Fruit fly (Drosophila melanogaster) whole organism, embryonic: Measurements from ENCODE around the gene EMC5.

Source experiments
- CG10274 ChIP-seq: fragments of 200-800 bp; sonication (Bioruptor generic); optimal IDR thresholded peaks from 3 replicates; lab custom pipeline; 2017; ENCODE audit warnings: missing biosample characterization, mild to moderate bottlenecking, missing genetic modification characterization
- CG10543 ChIP-seq: fragments of 200-800 bp; sonication (Bioruptor generic); optimal IDR thresholded peaks from 3 replicates; lab custom pipeline; 2017; ENCODE audit warnings: missing biosample characterization, mild to moderate bottlenecking, missing genetic modification characterization, moderate library complexity
- CG11695 ChIP-seq: fragments of 200-800 bp; sonication (Bioruptor generic); IDR thresholded peaks from 3 replicates; pipeline ENCODE4 v1.3.6; 2022; ENCODE audit warnings: missing biosample characterization, missing genetic modification characterization
- CG12071 ChIP-seq: fragments of 200-800 bp; sonication (Bioruptor generic); optimal IDR thresholded peaks from 3 replicates; lab custom pipeline; 2018; ENCODE audit warnings: missing biosample characterization, mild to moderate bottlenecking, missing genetic modification characterization
- CG12769 ChIP-seq: fragments of 200-800 bp; sonication (Bioruptor generic); optimal IDR thresholded peaks from 2 replicates; lab custom pipeline; 2019; ENCODE audit warnings: missing biosample characterization, mild to moderate bottlenecking, missing genetic modification characterization, moderate library complexity
- CG13123 ChIP-seq: fragments of 200-800 bp; sonication (Bioruptor generic); optimal IDR thresholded peaks from 2 replicates; lab custom pipeline; 2016; ENCODE audit warnings: missing biosample characterization, missing genetic modification characterization
- CG1647 ChIP-seq: fragments of 200-800 bp; sonication (Bioruptor generic); optimal IDR thresholded peaks from 3 replicates; lab custom pipeline; 2016; ENCODE audit warnings: missing biosample characterization, missing genetic modification characterization
- CG17612 ChIP-seq: fragments of 200-800 bp; sonication (Bioruptor generic); IDR thresholded peaks from 2 replicates; pipeline ENCODE4 v1.3.6; 2022; ENCODE audit warnings: missing biosample characterization, missing genetic modification characterization
- CG17912 ChIP-seq: fragments of 200-800 bp; sonication (Bioruptor generic); optimal IDR thresholded peaks from 2 replicates; lab custom pipeline; 2018; ENCODE audit warnings: missing biosample characterization, mild to moderate bottlenecking, missing genetic modification characterization
- CG18011 ChIP-seq: fragments of 200-800 bp; sonication (Bioruptor generic); optimal IDR thresholded peaks from 2 replicates; lab custom pipeline; 2017; ENCODE audit warnings: missing biosample characterization, missing genetic modification characterization, mild to moderate bottlenecking, moderate library complexity, missing genotype
- CG18599 ChIP-seq: fragments of 200-800 bp; sonication (Bioruptor generic); optimal IDR thresholded peaks from 3 replicates; lab custom pipeline; 2017; ENCODE audit warnings: missing biosample characterization, missing genetic modification characterization, mild to moderate bottlenecking, moderate library complexity, missing genetic modification reagents
- CG2678 ChIP-seq: fragments of 200-800 bp; sonication (Bioruptor generic); optimal IDR thresholded peaks from 3 replicates; lab custom pipeline; 2019; ENCODE audit warnings: missing biosample characterization, mild to moderate bottlenecking, missing genetic modification characterization, moderate library complexity
- CG33557 ChIP-seq: fragments of 200-800 bp; sonication (Bioruptor generic); optimal IDR thresholded peaks from 2 replicates; lab custom pipeline; 2019; ENCODE audit warnings: missing biosample characterization, mild to moderate bottlenecking, missing genetic modification characterization, moderate library complexity
- CG5180 ChIP-seq: fragments of 200-800 bp; sonication (Bioruptor generic); optimal IDR thresholded peaks from 3 replicates; lab custom pipeline; 2017; ENCODE audit warnings: missing biosample characterization, missing genetic modification characterization, mild to moderate bottlenecking, moderate library complexity, missing genetic modification reagents
- CG6175 ChIP-seq: fragments of 200-800 bp; sonication (Bioruptor generic); IDR thresholded peaks from 3 replicates; pipeline ENCODE4 v1.3.6; 2022; ENCODE audit warnings: missing biosample characterization, missing genetic modification characterization
- CG6813 ChIP-seq: fragments of 200-800 bp; sonication (Bioruptor generic); optimal IDR thresholded peaks from 2 replicates; lab custom pipeline; 2017; ENCODE audit warnings: missing biosample characterization, missing genetic modification characterization, mild to moderate bottlenecking, moderate library complexity, missing genetic modification reagents
- CG7987 ChIP-seq: fragments of 200-800 bp; sonication (Bioruptor generic); optimal IDR thresholded peaks from 2 replicates; lab custom pipeline; 2018; ENCODE audit warnings: missing biosample characterization, mild to moderate bottlenecking, missing genetic modification characterization, moderate library complexity
- CG8924 ChIP-seq: fragments of 200-800 bp; optimal IDR thresholded peaks from 3 replicates; lab custom pipeline; 2019; ENCODE audit warnings: missing biosample characterization, mild to moderate bottlenecking, missing genetic modification characterization, moderate library complexity
- CG9797 ChIP-seq: fragments of 200-800 bp; sonication (Bioruptor generic); optimal IDR thresholded peaks from 3 replicates; lab custom pipeline; 2018; ENCODE audit warnings: missing biosample characterization, mild to moderate bottlenecking, missing genetic modification characterization
- CG9817 ChIP-seq: fragments of 200-800 bp; sonication (Bioruptor generic); optimal IDR thresholded peaks from 2 replicates; lab custom pipeline; 2018; ENCODE audit warnings: missing biosample characterization, mild to moderate bottlenecking, missing genetic modification characterization, moderate library complexity
- CG9876 ChIP-seq: fragments of 200-800 bp; sonication (Bioruptor generic); optimal IDR thresholded peaks from 2 replicates; lab custom pipeline; 2016; ENCODE audit warnings: missing biosample characterization, missing genetic modification characterization
- D19B ChIP-seq: fragments of 200-800 bp; sonication (Bioruptor generic); optimal IDR thresholded peaks from 2 replicates; lab custom pipeline; 2017; ENCODE audit warnings: missing biosample characterization, mild to moderate bottlenecking, missing genetic modification characterization
- Dad ChIP-seq: fragments of 200-800 bp; sonication (Bioruptor generic); optimal IDR thresholded peaks from 3 replicates; lab custom pipeline; 2016; ENCODE audit warnings: missing biosample characterization, missing genetic modification characterization
- Dbx ChIP-seq: fragments of 200-800 bp; sonication (Bioruptor generic); IDR thresholded peaks from 3 replicates; pipeline ENCODE4 v1.3.6; 2022; ENCODE audit warnings: missing biosample characterization, missing genetic modification characterization
- Dip2 ChIP-seq: fragments of 200-800 bp; sonication (Bioruptor generic); IDR thresholded peaks from 2 replicates; pipeline ENCODE4 v1.3.6; 2022; ENCODE audit warnings: missing biosample characterization, missing genetic modification characterization
- Ets65A ChIP-seq: fragments of 200-800 bp; sonication (Bioruptor generic); peaks from one replicate; lab custom pipeline; 2016; ENCODE audit warnings: missing biosample characterization, missing genetic modification characterization
- Gsc ChIP-seq: fragments of 200-800 bp; sonication (Bioruptor generic); IDR thresholded peaks from 2 replicates; pipeline ENCODE4 v1.3.6; 2022; ENCODE audit warnings: missing biosample characterization, missing genetic modification characterization
- Hmr ChIP-seq: fragments of 200-800 bp; sonication (Bioruptor generic); optimal IDR thresholded peaks from 3 replicates; lab custom pipeline; 2017; ENCODE audit warnings: mild to moderate bottlenecking, missing biosample characterization, missing genetic modification reagents, missing genetic modification characterization
- Lpt ChIP-seq: fragments of >200 bp; optimal IDR thresholded peaks from 2 replicates; lab custom pipeline; 2018; ENCODE audit warnings: missing biosample characterization, missing genetic modification characterization
- Scr ChIP-seq: fragments of 200-800 bp; sonication (Bioruptor generic); IDR thresholded peaks from 2 replicates; pipeline ENCODE4 v1.3.6; 2022; ENCODE audit warnings: missing biosample characterization, missing genetic modification characterization; ENCODE audit not compliant: partially characterized antibody
- Spps ChIP-seq: fragments of 200-800 bp; sonication (Bioruptor generic); optimal IDR thresholded peaks from 2 replicates; lab custom pipeline; 2018; ENCODE audit warnings: missing biosample characterization, mild to moderate bottlenecking, missing genetic modification characterization
- Vsx1 ChIP-seq: fragments of 200-800 bp; sonication (Bioruptor generic); optimal IDR thresholded peaks from 2 replicates; lab custom pipeline; 2017; ENCODE audit warnings: missing biosample characterization, mild to moderate bottlenecking, missing genetic modification characterization, missing genetic modification reagents
- ase ChIP-seq: fragments of 200-800 bp; sonication (Bioruptor generic); IDR thresholded peaks from 3 replicates; pipeline ENCODE4 v1.3.6; 2022; ENCODE audit warnings: missing biosample characterization, missing genetic modification characterization
- ato ChIP-seq: fragments of 200-800 bp; sonication (Bioruptor generic); IDR thresholded peaks from 2 replicates; pipeline ENCODE4 v1.3.6; 2022; ENCODE audit warnings: missing biosample characterization, missing genetic modification characterization; ENCODE audit not compliant: partially characterized antibody
- cato ChIP-seq: fragments of 200-800 bp; sonication (Bioruptor generic); optimal IDR thresholded peaks from 2 replicates; lab custom pipeline; 2016; ENCODE audit warnings: missing biosample characterization, missing genetic modification characterization, borderline replicate concordance
- chn ChIP-seq: fragments of 200-800 bp; sonication (Bioruptor generic); optimal IDR thresholded peaks from 2 replicates; lab custom pipeline; 2016; ENCODE audit warnings: missing biosample characterization, missing genetic modification characterization
- corto ChIP-seq: fragments of 200-800 bp; sonication (Bioruptor generic); optimal IDR thresholded peaks from 2 replicates; lab custom pipeline; 2016; ENCODE audit warnings: missing biosample characterization, mild to moderate bottlenecking, missing genetic modification characterization, moderate library complexity
- eve ChIP-seq, 2 experiments: fragments of >200 bp; optimal IDR thresholded peaks; 2 replicates each; lab custom pipeline; 2017; ENCODE audit warnings: missing biosample characterization in 2 of 2, missing genetic modification characterization in 2 of 2
- ewg ChIP-seq: fragments of 200-800 bp; sonication (Bioruptor generic); optimal IDR thresholded peaks from 3 replicates; lab custom pipeline; 2017; ENCODE audit warnings: mild to moderate bottlenecking, missing biosample characterization, missing genetic modification reagents, missing genetic modification characterization
- grau ChIP-seq: fragments of 200-800 bp; optimal IDR thresholded peaks from 3 replicates; lab custom pipeline; 2019; ENCODE audit warnings: missing biosample characterization, mild to moderate bottlenecking, missing genetic modification characterization, moderate library complexity
- ham ChIP-seq: fragments of 200-800 bp; sonication (Bioruptor generic); IDR thresholded peaks from 2 replicates; pipeline ENCODE4 v1.3.6; 2022; ENCODE audit warnings: missing biosample characterization, missing genetic modification characterization
- nerfin-1 ChIP-seq: fragments of 200-800 bp; sonication (Bioruptor generic); optimal IDR thresholded peaks from 3 replicates; lab custom pipeline; 2019; ENCODE audit warnings: missing biosample characterization, mild to moderate bottlenecking, missing genetic modification characterization, moderate library complexity
- oc ChIP-seq: fragments of 200-800 bp; sonication (Bioruptor generic); optimal IDR thresholded peaks from 2 replicates; lab custom pipeline; 2018; ENCODE audit warnings: missing biosample characterization, mild to moderate bottlenecking, missing genetic modification characterization, moderate library complexity
- pita ChIP-seq: fragments of 200-800 bp; sonication (Bioruptor generic); optimal IDR thresholded peaks from 2 replicates; lab custom pipeline; 2017; ENCODE audit warnings: missing biosample characterization, mild to moderate bottlenecking, missing genetic modification characterization
- salm ChIP-seq: fragments of 200-800 bp; sonication (Bioruptor generic); optimal IDR thresholded peaks from 2 replicates; lab custom pipeline; 2018; ENCODE audit warnings: missing biosample characterization, mild to moderate bottlenecking, missing genetic modification characterization
- sob ChIP-seq: fragments of 200-800 bp; sonication (Bioruptor generic); IDR thresholded peaks from 2 replicates; pipeline ENCODE4 v1.3.6; 2022; ENCODE audit warnings: missing biosample characterization, missing genetic modification characterization
- zfh1 ChIP-seq: fragments of 200-800 bp; sonication (Bioruptor generic); IDR thresholded peaks from 3 replicates; pipeline ENCODE4 v1.3.6; 2022; ENCODE audit warnings: missing biosample characterization, missing genetic modification characterization

Gene EMC5

DNA sequence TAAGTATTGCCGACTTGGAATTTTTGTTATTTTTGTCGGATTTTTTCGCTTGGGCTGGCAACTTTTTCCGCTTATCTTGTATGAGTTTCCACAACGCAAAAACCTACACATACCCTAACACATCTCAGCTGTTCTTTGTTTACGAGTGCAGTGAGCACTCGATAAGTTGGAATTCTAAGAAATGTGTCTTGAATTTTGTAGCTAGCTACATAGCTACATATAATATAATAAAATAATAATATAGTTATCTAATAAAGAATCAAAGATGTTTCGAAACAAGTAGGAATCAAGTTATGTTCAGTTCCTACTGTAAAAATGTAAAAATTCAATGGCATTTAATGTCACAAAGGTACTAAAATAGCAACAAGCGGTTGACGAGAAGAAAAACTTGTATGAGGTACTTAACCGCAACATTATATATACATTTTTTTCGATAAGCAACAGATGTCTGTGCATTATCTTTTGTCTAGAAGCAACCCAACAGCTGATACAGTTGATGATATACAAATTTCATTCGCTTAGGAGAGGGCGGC lies 30.3 kb upstream of the EMC5 start, which contains the start of gene Bhmt (continued):
- TF ChIP-seq ase (peak; percentile 25; the same call in 1 of the 3 replicates), Spps (tag; lab: Kevin White, UChicago) (no peak), Ets65A (GFP tag; lab: Kevin White, UChicago) (peak; percentile 44), zfh1 (GFP tag; lab: Robert Waterston, UW) (peak; percentile 65; the same call in 2 of the 3 replicates), CG10274 (GFP tag; lab: Kevin White, UChicago) (peak; percentile 6), eve (GFP tag; optimal IDR thresholded peaks at IDR 0.05; lab: Kevin White, UChicago) (no peak), CG18011 (peak; percentile 27), CG6175 (no peak; the same call in 2 of the 3 replicates), CG7987 (peak; percentile 17), grau (tag; lab: Kevin White, UChicago) (peak; percentile 96), CG8924 (tag; lab: Kevin White, UChicago) (peak; percentile 74), salm (tag; lab: Kevin White, UChicago) (no peak), CG17912 (GFP tag; lab: Kevin White, UChicago) (no peak), pita (GFP tag; lab: Kevin White, UChicago) (no peak), CG1647 (GFP tag; lab: Kevin White, UChicago) (no peak)

DNA sequence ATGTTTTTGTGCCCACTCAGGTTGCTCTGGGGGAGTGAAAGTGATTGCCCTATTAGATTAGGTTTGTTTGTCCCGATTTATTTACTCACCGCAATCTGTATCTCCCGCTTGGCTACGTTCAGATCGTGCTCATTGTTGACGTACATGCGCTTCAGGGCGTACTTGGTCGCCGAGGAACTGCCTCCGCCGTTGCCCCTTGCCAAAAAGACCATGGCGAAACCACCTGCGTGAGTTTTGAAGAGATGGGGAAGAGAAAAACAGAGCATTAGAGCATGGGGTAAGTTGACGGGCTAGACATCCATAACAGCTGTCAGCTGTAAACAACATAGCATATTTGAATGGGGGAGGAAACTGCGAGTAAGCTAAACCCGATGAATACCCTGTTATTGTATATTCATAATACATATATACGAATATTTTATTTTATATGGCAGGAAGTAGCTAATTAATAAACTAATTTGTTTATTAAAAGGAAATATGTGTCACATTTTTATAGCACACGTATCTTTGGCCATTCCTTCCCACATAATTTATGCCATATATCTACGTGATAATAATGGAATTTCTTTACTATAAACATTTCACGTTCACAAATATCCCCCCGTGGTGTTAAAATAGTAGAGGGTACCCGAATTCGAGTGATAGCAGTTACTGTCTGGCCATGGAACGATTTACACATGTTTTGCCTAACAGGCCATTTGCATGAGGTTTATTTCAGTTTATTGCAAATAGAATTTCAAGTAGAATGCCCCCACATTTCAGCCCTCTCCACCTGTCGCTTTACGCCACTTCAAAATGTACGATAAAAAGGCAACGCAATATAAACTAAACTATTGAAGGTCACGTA lies 21.9 kb upstream of the EMC5 start:
- TF ChIP-seq CG11695 (peak; percentile 60; the same call in 2 of the 3 replicates), ato (GFP tag; lab: Robert Waterston, UW) (no peak), CG9876 (no peak), CG2678 (tag; lab: Kevin White, UChicago) (peak; percentile 70), Dad (GFP tag; lab: Kevin White, UChicago) (no peak), CG9817 (tag; lab: Kevin White, UChicago) (peak; percentile 37), CG12071 (GFP tag; lab: Kevin White, UChicago) (no peak), CG6813 (GFP tag; lab: Kevin White, UChicago) (no peak), Hmr (peak; percentile 47), CG17612 (GFP tag; lab: Robert Waterston, UW) (no peak), chn (GFP tag; lab: Kevin White, UChicago) (no peak), CG12769 (tag; lab: Kevin White, UChicago) (peak; percentile 51), Vsx1 (no peak), D19B (GFP tag; lab: Kevin White, UChicago) (peak; percentile 98), nerfin-1 (tag; lab: Kevin White, UChicago) (peak; percentile 6), CG13123 (GFP tag; lab: Kevin White, UChicago) (no peak), Lpt (GFP tag; lab: Kevin White, UChicago) (no peak), Gsc (GFP tag; lab: Robert Waterston, UW) (no peak), oc (no peak), ewg (GFP tag; lab: Kevin White, UChicago) (peak; percentile 7), sob (peak; percentile 53), ham (GFP tag; lab: Robert Waterston, UW) (no peak), Dbx (GFP tag; lab: Robert Waterston, UW) (0 out of 3 replicates have a peak, but pooled peaks have one; percentile 37), CG5180 (GFP tag; lab: Kevin White, UChicago) (no peak), Dip2 (no peak), CG18599 (GFP tag; lab: Kevin White, UChicago) (peak; percentile 61), CG10543 (GFP tag; lab: Kevin White, UChicago) (peak; percentile 13), Scr (GFP tag; lab: Robert Waterston, UW) (no peak), CG33557 (no peak), cato (GFP tag; lab: Kevin White, UChicago) (no peak), CG9797 (GFP tag; lab: Kevin White, UChicago) (no peak), corto (no peak)
